Fruit fly (Drosophila melanogaster): ENCODE data around the gene CG8837.

Gene CG8837

dm6 chr2L:3319731-3320295 lies at the start of gene CG8837, which contains the start of gene Fign:
CG8837 (plus strand) TSS chr2L:3320245.
Fign (minus strand) TSS chr2L:3319872.
- peak; percentile 87 for TF ChIP-seq Blimp-1 (GFP tag; optimal IDR thresholded peaks at IDR 0.05)
- TF ChIP-seq lz (GFP tag; optimal IDR thresholded peaks at IDR 0.05): no peak

dm6 chr2L:3278786-3279185 lies 41.3 kb upstream of the CG8837 start:
- TF ChIP-seq CG34406 (GFP tag; optimal IDR thresholded peaks at IDR 0.05): no peak
- no peak for TF ChIP-seq achi (GFP tag; optimal IDR thresholded peaks at IDR 0.05)

- no peak for TF ChIP-seq svp (GFP tag)
- TF ChIP-seq salr (GFP tag; optimal IDR thresholded peaks at IDR 0.05): no peak
- peak; percentile 84 for TF ChIP-seq fkh (GFP tag; optimal IDR thresholded peaks at IDR 0.05)
- no peak for TF ChIP-seq CG11902 (GFP tag; optimal IDR thresholded peaks at IDR 0.05)
- no peak for TF ChIP-seq cyc (GFP tag; optimal IDR thresholded peaks at IDR 0.05)
- TF ChIP-seq CG10669 (GFP tag; optimal IDR thresholded peaks at IDR 0.05): peak; percentile 16
- no peak for TF ChIP-seq CG1621 (tag; optimal IDR thresholded peaks at IDR 0.05)
- peak; percentile 20 for TF ChIP-seq CG10631 (GFP tag; optimal IDR thresholded peaks at IDR 0.05)
- 0 out of 3 replicates have a peak, but pooled peaks have one; percentile 38 for TF ChIP-seq CG6163 (GFP tag; IDR thresholded peaks at IDR 0.05)
- TF ChIP-seq eg (GFP tag; IDR thresholded peaks at IDR 0.05): peak; percentile 36; the same call in 1 of the 3 replicates
- TF ChIP-seq OdsH (GFP tag; optimal IDR thresholded peaks at IDR 0.05): no peak
- TF ChIP-seq Sox14 (GFP tag; optimal IDR thresholded peaks at IDR 0.05): no peak
- no peak for TF ChIP-seq CG8632 (GFP tag; optimal IDR thresholded peaks at IDR 0.05)
Observed at dm6 chr2L:3280484-3280993, 39.5 kb upstream of the CG8837 start, which contains the start of gene OtopLb. OtopLb (minus strand) TSS chr2L:3280534.

dm6 chr2L:3293718-3294340 lies 26.2 kb upstream of the CG8837 start:
- TF ChIP-seq svp (GFP tag) (peak; percentile 74), CG3919 (GFP tag; optimal IDR thresholded peaks at IDR 0.05) (no peak)

- TF ChIP-seq CG9139 (GFP tag; optimal IDR thresholded peaks at IDR 0.05) (no peak), Sox15 (GFP tag; optimal IDR thresholded peaks at IDR 0.05) (no peak), CG11902 (GFP tag; optimal IDR thresholded peaks at IDR 0.05) (no peak), CG7368 (GFP tag; optimal IDR thresholded peaks at IDR 0.05) (no peak), CG31627 (GFP tag; optimal IDR thresholded peaks at IDR 0.05) (no peak), Eip78C (GFP tag) (peak; percentile 48), esn (GFP tag; optimal IDR thresholded peaks at IDR 0.05) (no peak), achi (GFP tag; optimal IDR thresholded peaks at IDR 0.05) (no peak), pdm3 (GFP tag; optimal IDR thresholded peaks at IDR 0.05) (no peak), CG3919 (GFP tag; optimal IDR thresholded peaks at IDR 0.05) (no peak), Blimp-1 (GFP tag; optimal IDR thresholded peaks at IDR 0.05) (no peak), Lpt (GFP tag; optimal IDR thresholded peaks at IDR 0.05) (no peak), svp (GFP tag) (peak; percentile 33), CG6808 (GFP tag; optimal IDR thresholded peaks at IDR 0.05) (no peak), CG6276 (GFP tag; optimal IDR thresholded peaks at IDR 0.05) (no peak), Eip93F (GFP tag; optimal IDR thresholded peaks at IDR 0.05) (peak; percentile 49), ss (GFP tag; optimal IDR thresholded peaks at IDR 0.05) (no peak), fd59A (GFP tag; optimal IDR thresholded peaks at IDR 0.05) (no peak)
Observed at dm6 chr2L:3294572-3294971, 25.5 kb upstream of the CG8837 start, which contains the start of gene CG9664. CG9664 (minus strand) TSS chr2L:3294706.

Measured in whole organism, prepupa.